Fruit fly (Drosophila melanogaster): ENCODE data around the gene CG16717.

DNA sequence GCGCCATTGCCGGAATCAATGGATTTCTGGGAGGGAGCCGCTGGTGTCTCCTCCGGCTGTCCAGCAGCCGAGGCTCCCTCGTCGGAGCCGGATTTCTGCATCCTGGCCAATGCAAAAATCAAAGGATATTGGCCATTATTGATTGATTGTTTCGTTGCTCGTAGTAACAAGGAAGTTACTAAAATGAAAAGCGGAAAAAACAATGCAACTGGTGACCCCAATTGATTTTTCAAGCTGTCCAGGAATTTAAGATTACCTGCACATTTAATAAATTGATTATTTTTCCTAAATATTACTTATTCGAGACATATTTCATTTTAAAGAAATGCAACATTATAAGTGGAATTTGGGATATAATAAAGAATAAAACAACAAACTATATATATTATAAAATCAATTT is 24.5 kb downstream of the CG16717 start, which contains the start of gene CG6761:
- TF ChIP-seq psq (optimal IDR thresholded peaks at IDR 0.05) (no peak), Myc (optimal IDR thresholded peaks at IDR 0.05) (no peak), insv (optimal IDR thresholded peaks at IDR 0.05) (no peak), h (optimal IDR thresholded peaks at IDR 0.05) (no peak)

All from Kc167 (cell line).